Worm (Caenorhabditis elegans): ENCODE measurements around the gene chil-7.

DNA sequence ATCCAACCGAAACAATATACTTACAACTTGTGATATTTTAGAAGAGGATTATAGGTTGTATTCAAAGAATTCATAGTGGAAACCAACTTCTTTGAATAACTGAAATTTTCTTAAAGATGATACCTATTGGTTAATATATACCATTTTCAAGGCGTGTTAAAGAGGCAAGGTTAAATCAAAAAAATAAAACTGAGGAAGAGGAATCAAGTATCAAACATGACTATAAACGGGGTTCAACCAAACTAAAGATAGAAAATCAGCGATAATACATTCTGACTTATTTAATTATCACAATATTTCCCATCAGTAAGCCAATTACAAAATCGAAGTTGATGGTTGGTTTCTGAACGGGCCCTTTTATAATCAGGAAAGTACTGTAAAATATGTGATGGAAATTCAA lies 9.6 kb downstream of the chil-7 start, which contains the start of gene chil-3:
- TF ChIP-seq F23B12.7 (tag; optimal IDR thresholded peaks at IDR 0.05; ENCODE audit: insufficient read depth) (no peak), ztf-3 (GFP tag; optimal IDR thresholded peaks at IDR 0.05) (no peak), lir-1 (GFP tag; conservative IDR thresholded peaks at IDR 0.05) (no peak), unc-62 (GFP tag; optimal IDR thresholded peaks at IDR 0.05) (no peak), him-1 (tag; optimal IDR thresholded peaks at IDR 0.05) (no peak), zim-3 (tag; optimal IDR thresholded peaks at IDR 0.05) (no peak)

Data from whole organism, young adult.